Worm (Caenorhabditis elegans) whole organism, L4 larva: ENCODE results near the gene C35A5.11.

Source experiments
- D1046.2 ChIP-seq: fragments of 200-800 bp; sonication (Bioruptor generic); IDR thresholded peaks from 2 replicates; pipeline ENCODE4 v1.3.6; 2022; ENCODE audit warnings: missing genetic modification characterization, missing compliant biosample characterization
- F10B5.3 ChIP-seq: sonication (generic microtip); optimal IDR thresholded peaks from 2 replicates; lab custom pipeline; 2016; ENCODE audit warnings: mild to moderate bottlenecking, missing genetic modification characterization, missing compliant biosample characterization
- F26F4.8 ChIP-seq: fragments of 200-800 bp; sonication (Bioruptor generic); conservative IDR thresholded peaks from 2 replicates; pipeline ENCODE4 v1.3.6; 2022; ENCODE audit warnings: missing genetic modification characterization, missing compliant biosample characterization
- F37D6.2 ChIP-seq: sonication (generic microtip); optimal IDR thresholded peaks from 2 replicates; lab custom pipeline; 2016; ENCODE audit warnings: mild to moderate bottlenecking, missing genetic modification characterization, missing compliant biosample characterization
- F44E2.7 ChIP-seq: fragments of 200-800 bp; sonication (Bioruptor generic); IDR thresholded peaks from 2 replicates; pipeline ENCODE4 v2.1.2; 2022; ENCODE audit warnings: missing genetic modification characterization, missing compliant biosample characterization
- F49E8.2 ChIP-seq: sonication (generic microtip); optimal IDR thresholded peaks from 2 replicates; lab custom pipeline; 2016; ENCODE audit warnings: missing compliant biosample characterization, mild to moderate bottlenecking, missing genetic modification characterization, borderline replicate concordance
- R02D3.7 ChIP-seq: fragments of 150-350 bp; sonication (generic microtip); optimal IDR thresholded peaks from 3 replicates; lab custom pipeline; 2014; ENCODE audit warnings: missing biosample characterization, missing genetic modification characterization
- T26A8.4 ChIP-seq: fragments of 200-800 bp; sonication (Bioruptor generic); IDR thresholded peaks from 2 replicates; pipeline ENCODE4 v1.3.6; 2022; ENCODE audit warnings: missing genetic modification characterization, missing compliant biosample characterization
- Y48G9A.11 ChIP-seq: fragments of 200-800 bp; sonication (Bioruptor generic); IDR thresholded peaks from 2 replicates; pipeline ENCODE4 v1.3.6; 2022; ENCODE audit warnings: missing genetic modification reagents, missing genetic modification characterization, missing compliant biosample characterization
- Y75B8A.6 ChIP-seq: fragments of 200-800 bp; sonication (Bioruptor generic); IDR thresholded peaks from 2 replicates; pipeline ENCODE4 v1.3.6; 2022; ENCODE audit warnings: missing genetic modification reagents, missing genetic modification characterization, missing compliant biosample characterization
- ZK546.5 ChIP-seq, 2 experiments: sonication (generic microtip); optimal IDR thresholded peaks; 2 replicates each; lab custom pipeline; 2017; ENCODE audit warnings: missing biosample characterization in 2 of 2, missing genetic modification characterization in 2 of 2
- aha-1 ChIP-seq: fragments of 150-350 bp; peaks from one replicate; lab custom pipeline; 2014; ENCODE audit warnings: missing biosample characterization, missing genetic modification characterization
- ama-1 ChIP-seq: fragments of 150-350 bp; optimal IDR thresholded peaks from 2 replicates; lab custom pipeline; 2014; ENCODE audit warnings: inconsistent platforms, mixed read lengths
- arid-1 ChIP-seq: fragments of 200-800 bp; sonication (Bioruptor generic); conservative IDR thresholded peaks from 2 replicates; pipeline ENCODE4 v1.3.6; 2022; ENCODE audit warnings: missing genetic modification reagents, missing genetic modification characterization, missing compliant biosample characterization
- ceh-32 ChIP-seq: sonication (generic microtip); optimal IDR thresholded peaks from 2 replicates; lab custom pipeline; 2016; ENCODE audit warnings: mild to moderate bottlenecking, missing genetic modification characterization, missing compliant biosample characterization; ENCODE audit not compliant: poor library complexity
- ces-1 ChIP-seq: fragments of 150-350 bp; sonication (generic microtip); optimal IDR thresholded peaks from 4 replicates; lab custom pipeline; 2014; ENCODE audit warnings: missing biosample characterization, missing genetic modification reagents, missing genetic modification characterization
- cey-2 ChIP-seq: sonication (generic microtip); optimal IDR thresholded peaks from 3 replicates; lab custom pipeline; 2017; ENCODE audit warnings: missing genetic modification characterization, mild to moderate bottlenecking, missing compliant biosample characterization, antibody characterized with exemption, borderline replicate concordance; ENCODE audit not compliant: insufficient read depth
- ctbp-1 ChIP-seq: fragments of 200-800 bp; sonication (Bioruptor generic); IDR thresholded peaks from 2 replicates; pipeline ENCODE4 v1.3.6; 2022; ENCODE audit warnings: missing genetic modification reagents, missing genetic modification characterization, missing compliant biosample characterization
- daf-19 ChIP-seq: fragments of 200-800 bp; sonication (Bioruptor generic); conservative IDR thresholded peaks from 2 replicates; pipeline ENCODE4 v1.3.6; 2022; ENCODE audit warnings: missing genetic modification characterization, missing compliant biosample characterization
- daf-8 ChIP-seq: fragments of 200-800 bp; sonication (Bioruptor generic); IDR thresholded peaks from 2 replicates; pipeline ENCODE4 v1.3.6; 2022; ENCODE audit warnings: missing genetic modification characterization, missing compliant biosample characterization
- dmd-6 ChIP-seq: fragments of 200-800 bp; sonication (Bioruptor generic); IDR thresholded peaks from 2 replicates; pipeline ENCODE4 v1.3.6; 2022; ENCODE audit warnings: missing genetic modification reagents, missing genetic modification characterization, missing compliant biosample characterization
- dmd-9 ChIP-seq: fragments of 200-800 bp; sonication (Bioruptor generic); IDR thresholded peaks from 2 replicates; pipeline ENCODE4 v1.3.6; 2022; ENCODE audit warnings: missing genetic modification reagents, missing genetic modification characterization, missing compliant biosample characterization
- hif-1 ChIP-seq, 2 experiments: sonication (generic microtip); optimal IDR thresholded peaks; 2 replicates each; lab custom pipeline; 2016 to 2017; ENCODE audit warnings: missing compliant biosample characterization in 2 of 2, missing genetic modification characterization in 2 of 2, missing genetic modification reagents in 2 of 2, missing genotype in 2 of 2, mild to moderate bottlenecking in 1 of 2
- hlh-30 ChIP-seq: sonication (generic microtip); optimal IDR thresholded peaks from 2 replicates; lab custom pipeline; 2017; ENCODE audit warnings: antibody characterized with exemption, mild to moderate bottlenecking, missing genetic modification characterization, missing compliant biosample characterization; ENCODE audit not compliant: insufficient read depth
- lin-1 ChIP-seq: fragments of 200-800 bp; sonication (Bioruptor generic); IDR thresholded peaks from 2 replicates; pipeline ENCODE4 v1.3.6; 2022; ENCODE audit warnings: missing genetic modification reagents, missing genetic modification characterization, missing compliant biosample characterization
- lin-15B ChIP-seq: fragments of 150-350 bp; sonication (generic microtip); optimal IDR thresholded peaks from 3 replicates; lab custom pipeline; 2014; ENCODE audit warnings: missing biosample characterization, missing genetic modification characterization
- lin-29 ChIP-seq: fragments of 200-800 bp; sonication (Bioruptor generic); IDR thresholded peaks from 2 replicates; pipeline ENCODE4 v1.3.6; 2022; ENCODE audit warnings: missing genetic modification reagents, missing genetic modification characterization, missing compliant biosample characterization
- lin-39 ChIP-seq: fragments of 150-350 bp; optimal IDR thresholded peaks from 2 replicates; lab custom pipeline; 2014; ENCODE audit warnings: missing biosample characterization, missing genetic modification reagents, missing genetic modification characterization
- mes-2 ChIP-seq: sonication (generic microtip); optimal IDR thresholded peaks from 2 replicates; lab custom pipeline; 2016; ENCODE audit warnings: missing genotype, mild to moderate bottlenecking, missing genetic modification characterization, missing compliant biosample characterization; ENCODE audit not compliant: poor library complexity, severe bottlenecking
- mxl-2 ChIP-seq: fragments of 200-800 bp; sonication (Bioruptor generic); conservative IDR thresholded peaks from 2 replicates; pipeline ENCODE4 v1.3.6; 2022; ENCODE audit warnings: missing genetic modification reagents, missing genetic modification characterization, missing compliant biosample characterization
- mxl-3 ChIP-seq: fragments of 200-800 bp; sonication (Bioruptor generic); optimal IDR thresholded peaks from 2 replicates; lab custom pipeline; 2018; ENCODE audit warnings: mild to moderate bottlenecking, missing genetic modification characterization, missing compliant biosample characterization
- nhr-102 ChIP-seq: sonication (generic microtip); optimal IDR thresholded peaks from 2 replicates; lab custom pipeline; 2016; ENCODE audit warnings: mild to moderate bottlenecking, missing genetic modification characterization, moderate library complexity, missing compliant biosample characterization
- nhr-25 ChIP-seq: sonication (generic microtip); optimal IDR thresholded peaks from 2 replicates; lab custom pipeline; 2017; ENCODE audit warnings: missing genetic modification characterization, mild to moderate bottlenecking, missing compliant biosample characterization, antibody characterized with exemption, moderate library complexity, borderline replicate concordance; ENCODE audit not compliant: insufficient read depth
- nhr-41 ChIP-seq: fragments of 200-800 bp; sonication (Bioruptor generic); IDR thresholded peaks from 2 replicates; pipeline ENCODE4 v1.3.6; 2022; ENCODE audit warnings: missing genetic modification reagents, missing genetic modification characterization, missing compliant biosample characterization
- nhr-6 ChIP-seq: fragments of 150-350 bp; optimal IDR thresholded peaks from 2 replicates; lab custom pipeline; 2014; ENCODE audit warnings: missing biosample characterization, missing genetic modification characterization
- php-3 ChIP-seq: fragments of 200-800 bp; sonication (Bioruptor generic); IDR thresholded peaks from 2 replicates; pipeline ENCODE4 v1.3.6; 2022; ENCODE audit warnings: missing genetic modification reagents, missing genetic modification characterization, missing compliant biosample characterization
- pqm-1 ChIP-seq: sonication (generic microtip); optimal IDR thresholded peaks from 2 replicates; lab custom pipeline; 2017; ENCODE audit warnings: missing biosample characterization, missing genetic modification characterization
- rbr-2 ChIP-seq: sonication (generic microtip); optimal IDR thresholded peaks from 2 replicates; lab custom pipeline; 2016; ENCODE audit warnings: missing genotype, missing genetic modification characterization, missing compliant biosample characterization
- sdz-12 ChIP-seq: fragments of 200-800 bp; sonication (Bioruptor generic); optimal IDR thresholded peaks from 2 replicates; lab custom pipeline; 2018; ENCODE audit warnings: mild to moderate bottlenecking, missing genetic modification characterization, missing compliant biosample characterization
- snpc-1.2 ChIP-seq: fragments of 200-800 bp; sonication (Bioruptor generic); IDR thresholded peaks from 2 replicates; pipeline ENCODE4 v1.3.6; 2022; ENCODE audit warnings: missing genetic modification reagents, missing genetic modification characterization, missing compliant biosample characterization
- spr-3 ChIP-seq: fragments of 200-800 bp; sonication (Bioruptor generic); optimal IDR thresholded peaks from 2 replicates; lab custom pipeline; 2018; ENCODE audit warnings: mild to moderate bottlenecking, missing genetic modification characterization, missing compliant biosample characterization
- tag-97 ChIP-seq: fragments of 200-800 bp; sonication (Bioruptor generic); IDR thresholded peaks from 2 replicates; pipeline ENCODE4 v1.3.6; 2022; ENCODE audit warnings: missing genetic modification characterization, missing compliant biosample characterization
- tra-1 ChIP-seq: fragments of 200-800 bp; sonication (Bioruptor generic); IDR thresholded peaks from 2 replicates; pipeline ENCODE4 v1.3.6; 2022; ENCODE audit warnings: missing genetic modification reagents, missing genetic modification characterization, missing compliant biosample characterization
- unc-39 ChIP-seq: sonication (generic microtip); optimal IDR thresholded peaks from 2 replicates; lab custom pipeline; 2017; ENCODE audit warnings: missing biosample characterization, missing genetic modification characterization
- unc-62 ChIP-seq, 3 experiments: fragments of 150-350 bp in 1 of 3; sonication (generic microtip); optimal IDR thresholded peaks in 2 of 3; peaks in 1 of 3; 1 replicate in 1 of 3; 2 replicates in 2 of 3; lab custom pipeline; 2014 to 2017; ENCODE audit warnings: missing biosample characterization in 3 of 3, missing genetic modification characterization in 3 of 3, missing genetic modification reagents in 3 of 3, missing genotype in 1 of 3
- zag-1 ChIP-seq: fragments of 150-350 bp; optimal IDR thresholded peaks from 2 replicates; lab custom pipeline; 2014; ENCODE audit warnings: missing biosample characterization, missing genetic modification characterization
- zfp-3 ChIP-seq: fragments of 200-800 bp; sonication (Bioruptor generic); conservative IDR thresholded peaks from 2 replicates; pipeline ENCODE4 v1.3.6; 2022; ENCODE audit warnings: missing genetic modification reagents, missing genetic modification characterization, missing compliant biosample characterization

The C35A5.11 gene

DNA sequence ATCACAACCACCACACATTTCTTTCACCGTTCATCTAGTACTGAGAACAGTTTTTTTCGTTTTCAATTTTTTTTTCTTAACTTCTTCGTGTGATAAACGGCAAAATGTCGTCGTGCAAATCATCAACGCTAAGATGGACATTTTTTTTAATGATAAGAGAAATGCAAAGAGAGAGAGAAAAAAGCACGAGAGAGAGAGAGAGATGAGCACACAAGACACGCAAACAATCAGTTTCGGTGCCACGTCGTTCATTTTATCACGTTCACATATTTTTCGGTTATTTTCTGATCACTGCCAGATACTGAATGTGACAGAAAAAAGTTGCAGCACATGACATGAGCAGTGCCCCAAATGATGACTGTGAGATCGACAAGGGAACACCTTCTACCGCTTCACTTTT lies 34.7 kb downstream of the C35A5.11 start, which contains the start of gene egl-9 (continued):
- TF ChIP-seq Y75B8A.6 (GFP tag; lab: Robert Waterston, UW) (0 out of 2 replicates have a peak, but pooled peaks have one; percentile 16), nhr-41 (GFP tag; lab: Robert Waterston, UW) (no peak), mxl-3 (peak; percentile 2), arid-1 (GFP tag; lab: Robert Waterston, UW) (no peak), pqm-1 (tag; lab: Kevin White, UChicago) (peak; percentile 19), spr-3 (GFP tag; lab: Kevin White, UChicago) (no peak), mxl-2 (GFP tag; lab: Robert Waterston, UW) (no peak), lin-39 (tag; lab: Kevin White, UChicago) (no peak), nhr-6 (tag; lab: Kevin White, UChicago) (no peak), tag-97 (GFP tag; lab: Robert Waterston, UW) (no peak), F37D6.2 (tag; lab: Kevin White, UChicago) (no peak), ctbp-1 (GFP tag; lab: Robert Waterston, UW) (no peak; the same call in 1 of the 2 replicates), daf-8 (GFP tag; lab: Robert Waterston, UW) (no peak), Y48G9A.11 (GFP tag; lab: Robert Waterston, UW) (no peak), dmd-6 (GFP tag; lab: Robert Waterston, UW) (peak; percentile 91), dmd-9 (GFP tag; lab: Robert Waterston, UW) (no peak), lin-15B (no peak), F10B5.3 (tag; lab: Kevin White, UChicago) (no peak), nhr-102 (peak; percentile 7), nhr-25 (tag; lab: Kevin White, UChicago) (no peak), D1046.2 (no peak), mes-2 (tag; lab: Kevin White, UChicago) (peak; percentile 55), tra-1 (GFP tag; lab: Robert Waterston, UW) (peak; percentile 31; the same call in 1 of the 2 replicates), lin-29 (GFP tag; lab: Robert Waterston, UW) (no peak), unc-62 (GFP tag; optimal IDR thresholded peaks at IDR 0.05 in 1 of 2; lab: Kevin White, UChicago) (peak in 1 of 2 experiments; percentile 24), unc-62 (tag; optimal IDR thresholded peaks at IDR 0.05; lab: Kevin White, UChicago) (no peak), lin-1 (GFP tag; lab: Robert Waterston, UW) (0 out of 2 replicates have a peak, but pooled peaks have one; percentile 15), cey-2 (tag; lab: Kevin White, UChicago) (no peak), T26A8.4 (GFP tag; lab: Robert Waterston, UW) (peak; percentile 51; the same call in 1 of the 2 replicates), F44E2.7 (GFP tag; lab: Robert Waterston, UW) (no peak), unc-39 (no peak), snpc-1.2 (GFP tag; lab: Robert Waterston, UW) (no peak), ceh-32 (tag; lab: Kevin White, UChicago) (no peak), ama-1 (lab: Kevin White, UChicago) (peak; percentile 59)

DNA sequence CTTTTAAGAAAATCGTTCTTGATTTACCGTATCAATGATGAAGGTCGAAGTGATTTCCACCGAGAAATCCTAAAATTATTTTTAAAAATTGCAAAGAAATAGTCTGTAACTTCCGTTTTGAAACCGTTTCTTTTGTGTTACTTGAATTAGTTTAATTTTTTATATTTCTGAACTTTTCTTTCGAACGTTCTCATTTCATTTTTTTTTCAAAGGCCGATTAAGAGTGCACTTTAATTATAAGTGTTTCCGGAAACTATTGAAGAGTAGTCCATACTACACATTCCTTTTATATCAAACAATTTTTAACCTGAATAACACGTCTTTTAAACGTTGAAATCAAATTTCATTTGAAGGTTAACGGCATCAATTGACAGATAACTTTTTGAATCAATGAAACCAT lies 35.3 kb downstream of the C35A5.11 start:
- no peak for TF ChIP-seq sdz-12 (GFP tag; lab: Kevin White, UChicago)
- TF ChIP-seq aha-1 (tag; lab: Kevin White, UChicago): peak; percentile 13
- peak in 1 of 2 experiments; percentile 90 for TF ChIP-seq unc-62 (GFP tag; optimal IDR thresholded peaks at IDR 0.05 in 1 of 2; lab: Kevin White, UChicago)
- no peak for TF ChIP-seq unc-62 (tag; optimal IDR thresholded peaks at IDR 0.05; lab: Kevin White, UChicago)

DNA sequence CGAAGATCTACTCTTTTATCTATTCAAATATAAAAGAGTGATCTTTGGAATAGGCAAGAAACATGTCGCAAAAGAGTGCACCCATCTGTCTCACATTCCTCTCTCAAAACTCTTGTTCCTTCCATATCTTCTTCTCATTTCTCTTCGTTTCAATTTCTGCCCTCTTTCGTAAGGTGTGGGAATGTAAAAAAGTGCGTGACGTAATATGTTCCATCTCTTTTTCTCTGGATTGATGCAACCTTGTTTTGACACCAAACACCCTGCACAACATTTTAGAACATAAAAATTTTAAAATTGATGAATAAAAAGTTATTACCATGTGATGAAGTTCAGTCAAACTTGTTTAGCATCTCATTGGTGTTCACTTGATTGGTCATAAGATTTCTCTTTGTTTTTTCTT lies 35.8 kb downstream of the C35A5.11 start:
- no peak for TF ChIP-seq F44E2.7 (GFP tag; lab: Robert Waterston, UW)
- no peak for TF ChIP-seq nhr-102
- no peak for TF ChIP-seq aha-1 (tag; lab: Kevin White, UChicago)
- no peak for TF ChIP-seq zag-1 (tag; lab: Kevin White, UChicago)
- TF ChIP-seq ZK546.5 (tag; optimal IDR thresholded peaks at IDR 0.05; lab: Kevin White, UChicago): no peak
- TF ChIP-seq hlh-30: peak; percentile 71
- no peak for TF ChIP-seq ces-1 (GFP tag; lab: Kevin White, UChicago)
- TF ChIP-seq zfp-3 (GFP tag; lab: Robert Waterston, UW): no peak
- no peak for TF ChIP-seq R02D3.7
- no peak for TF ChIP-seq hif-1 (tag; optimal IDR thresholded peaks at IDR 0.05; lab: Kevin White, UChicago)
- no peak for TF ChIP-seq F49E8.2
- no peak for TF ChIP-seq F26F4.8 (GFP tag; lab: Robert Waterston, UW)
- no peak for TF ChIP-seq rbr-2
- no peak for TF ChIP-seq daf-19 (GFP tag; lab: Robert Waterston, UW)
- peak; percentile 58 for TF ChIP-seq ama-1 (lab: Kevin White, UChicago)
- TF ChIP-seq php-3 (GFP tag; lab: Robert Waterston, UW): no peak
